Fruit fly (Drosophila melanogaster) whole organism, embryonic: ENCODE data around the gene CG42263.
A peak's percentile ranks its signal among the peaks of the same experiment; 100 is the strongest.

Experiments
- Aef1 ChIP-seq: fragments of 200-800 bp; sonication (Bioruptor generic); IDR thresholded peaks from 3 replicates; pipeline ENCODE4 v1.3.6; 2022; ENCODE audit warnings: missing biosample characterization, missing genetic modification characterization
- Awh ChIP-seq: fragments of 200-800 bp; sonication (Bioruptor generic); IDR thresholded peaks from 2 replicates; pipeline ENCODE4, ENCODE4 v1.3.6; 2022; ENCODE audit warnings: missing biosample characterization, missing genetic modification characterization
- BtbVII ChIP-seq: fragments of 200-800 bp; sonication (Bioruptor generic); optimal IDR thresholded peaks from 3 replicates; lab custom pipeline; 2017; ENCODE audit warnings: missing biosample characterization, mild to moderate bottlenecking, missing genetic modification characterization
- CG10267 ChIP-seq: fragments of 200-800 bp; sonication (Bioruptor generic); optimal IDR thresholded peaks from 2 replicates; lab custom pipeline; 2018; ENCODE audit warnings: missing biosample characterization, mild to moderate bottlenecking, missing genetic modification characterization, moderate library complexity
- CG10462 ChIP-seq: fragments of 200-800 bp; sonication (Bioruptor generic); optimal IDR thresholded peaks from 2 replicates; lab custom pipeline; 2016; ENCODE audit warnings: missing biosample characterization, missing genetic modification characterization
- CG10959 ChIP-seq: fragments of 200-800 bp; sonication (Bioruptor generic); IDR thresholded peaks from 2 replicates; pipeline ENCODE4 v1.3.6; 2022; ENCODE audit warnings: missing biosample characterization, missing genetic modification characterization
- CG12769 ChIP-seq: fragments of 200-800 bp; sonication (Bioruptor generic); optimal IDR thresholded peaks from 2 replicates; lab custom pipeline; 2019; ENCODE audit warnings: missing biosample characterization, mild to moderate bottlenecking, missing genetic modification characterization, moderate library complexity
- CG14014 ChIP-seq: fragments of 200-800 bp; sonication (Bioruptor generic); IDR thresholded peaks from 2 replicates; pipeline ENCODE4 v1.3.6; 2022; ENCODE audit warnings: missing biosample characterization, missing genetic modification characterization
- CG1603 ChIP-seq: fragments of 200-800 bp; sonication (Bioruptor generic); optimal IDR thresholded peaks from 2 replicates; lab custom pipeline; 2019; ENCODE audit warnings: missing biosample characterization, mild to moderate bottlenecking, missing genetic modification characterization, moderate library complexity
- CG2120 ChIP-seq: fragments of 200-800 bp; sonication (Bioruptor generic); optimal IDR thresholded peaks from 3 replicates; lab custom pipeline; 2016; ENCODE audit warnings: missing biosample characterization, missing genetic modification characterization
- CG33213 ChIP-seq: fragments of 200-800 bp; sonication (Bioruptor generic); optimal IDR thresholded peaks from 3 replicates; lab custom pipeline; 2016; ENCODE audit warnings: missing biosample characterization, missing genetic modification characterization
- CG4328 ChIP-seq: fragments of 200-800 bp; sonication (Bioruptor generic); optimal IDR thresholded peaks from 3 replicates; lab custom pipeline; 2017; ENCODE audit warnings: missing biosample characterization, missing genetic modification reagents, missing genetic modification characterization
- CG4730 ChIP-seq: fragments of 200-800 bp; sonication (Bioruptor generic); IDR thresholded peaks from 2 replicates; pipeline ENCODE4 v1.3.6; 2022; ENCODE audit warnings: missing biosample characterization, missing genetic modification characterization
- CG6791 ChIP-seq: fragments of 200-800 bp; sonication (Bioruptor generic); IDR thresholded peaks from 3 replicates; pipeline ENCODE4 v1.3.6; 2022; ENCODE audit warnings: missing biosample characterization, missing genetic modification characterization; ENCODE audit not compliant: partially characterized antibody
- CG8388 ChIP-seq: fragments of 200-800 bp; sonication (Bioruptor generic); optimal IDR thresholded peaks from 2 replicates; lab custom pipeline; 2019; ENCODE audit warnings: missing biosample characterization, mild to moderate bottlenecking, missing genetic modification characterization, moderate library complexity
- Camta ChIP-seq: fragments of 200-800 bp; sonication (Bioruptor generic); optimal IDR thresholded peaks from 2 replicates; lab custom pipeline; 2016; ENCODE audit warnings: missing biosample characterization, missing genetic modification characterization
- Drgx ChIP-seq: fragments of 200-800 bp; sonication (Bioruptor generic); IDR thresholded peaks from 2 replicates; pipeline ENCODE4 v1.3.6; 2022; ENCODE audit warnings: missing biosample characterization, missing genetic modification characterization
- Ets97D ChIP-seq: fragments of 200-800 bp; sonication (Bioruptor generic); optimal IDR thresholded peaks from 3 replicates; lab custom pipeline; 2016; ENCODE audit warnings: missing biosample characterization, missing genetic modification characterization
- Fer1 ChIP-seq: fragments of 200-800 bp; sonication (Bioruptor generic); optimal IDR thresholded peaks from 2 replicates; lab custom pipeline; 2017; ENCODE audit warnings: missing biosample characterization, mild to moderate bottlenecking, missing genetic modification characterization
- Fer2 ChIP-seq: fragments of 200-800 bp; sonication (Bioruptor generic); optimal IDR thresholded peaks from 2 replicates; lab custom pipeline; 2018; ENCODE audit warnings: missing biosample characterization, mild to moderate bottlenecking, missing genetic modification characterization, moderate library complexity
- Gug ChIP-seq: fragments of 200-800 bp; sonication (Bioruptor generic); IDR thresholded peaks from 4 replicates; pipeline ENCODE4 v1.3.6; 2022; ENCODE audit warnings: missing biosample characterization, missing genetic modification characterization
- H15 ChIP-seq: fragments of 200-800 bp; sonication (Bioruptor generic); IDR thresholded peaks from 3 replicates; pipeline ENCODE4 v1.3.6; 2022; ENCODE audit warnings: missing biosample characterization, missing genetic modification characterization
- Hmr ChIP-seq: fragments of 200-800 bp; sonication (Bioruptor generic); optimal IDR thresholded peaks from 3 replicates; lab custom pipeline; 2017; ENCODE audit warnings: mild to moderate bottlenecking, missing biosample characterization, missing genetic modification reagents, missing genetic modification characterization
- Nf-YC ChIP-seq: fragments of 200-800 bp; optimal IDR thresholded peaks from 3 replicates; lab custom pipeline; 2019; ENCODE audit warnings: missing biosample characterization, mild to moderate bottlenecking, missing genetic modification characterization, moderate library complexity
- PHDP ChIP-seq: fragments of 200-800 bp; sonication (Bioruptor generic); optimal IDR thresholded peaks from 3 replicates; lab custom pipeline; 2018; ENCODE audit warnings: missing biosample characterization, mild to moderate bottlenecking, missing genetic modification characterization, moderate library complexity
- Sry-β ChIP-seq: fragments of 200-800 bp; sonication (Bioruptor generic); optimal IDR thresholded peaks from 2 replicates; lab custom pipeline; 2018; ENCODE audit warnings: missing biosample characterization, mild to moderate bottlenecking, missing genetic modification characterization, moderate library complexity
- Sry-δ ChIP-seq: fragments of 200-800 bp; sonication (Bioruptor generic); optimal IDR thresholded peaks from 2 replicates; lab custom pipeline; 2016; ENCODE audit warnings: missing biosample characterization, missing genetic modification characterization
- Xbp1 ChIP-seq: fragments of 200-800 bp; sonication (Bioruptor generic); optimal IDR thresholded peaks from 3 replicates; lab custom pipeline; 2016; ENCODE audit warnings: missing biosample characterization, mild to moderate bottlenecking, missing genetic modification characterization
- al ChIP-seq: fragments of 200-800 bp; sonication (Bioruptor generic); IDR thresholded peaks from 2 replicates; pipeline ENCODE4 v1.3.6; 2022; ENCODE audit warnings: missing biosample characterization, missing genetic modification characterization
- az2 ChIP-seq: fragments of 200-800 bp; sonication (Bioruptor generic); optimal IDR thresholded peaks from 3 replicates; lab custom pipeline; 2016; ENCODE audit warnings: missing biosample characterization, missing genetic modification characterization
- bowl ChIP-seq: fragments of 200-800 bp; sonication (Bioruptor generic); IDR thresholded peaks from 2 replicates; pipeline ENCODE4 v1.3.6; 2022; ENCODE audit warnings: missing biosample characterization, missing genetic modification characterization
- cad ChIP-seq: fragments of >200 bp; optimal IDR thresholded peaks from 2 replicates; lab custom pipeline; 2017; ENCODE audit warnings: missing biosample characterization, missing genetic modification characterization
- crp ChIP-seq, 2 experiments: fragments of 200-800 bp; sonication (Bioruptor generic); optimal IDR thresholded peaks; 2 replicates in 1 of 2; 3 replicates in 1 of 2; lab custom pipeline; 2017; ENCODE audit warnings: missing biosample characterization in 2 of 2, missing genetic modification characterization in 2 of 2, mild to moderate bottlenecking in 1 of 2, moderate library complexity in 1 of 2
- da ChIP-seq: fragments of 200-800 bp; sonication (Bioruptor generic); optimal IDR thresholded peaks from 2 replicates; lab custom pipeline; 2016; ENCODE audit warnings: missing biosample characterization, missing genetic modification characterization
- dati ChIP-seq: fragments of 200-800 bp; sonication (Bioruptor generic); IDR thresholded peaks from 2 replicates; pipeline ENCODE4 v1.3.6; 2022; ENCODE audit warnings: missing biosample characterization, missing genetic modification characterization
- ftz-f1 ChIP-seq: fragments of 200-800 bp; sonication (Bioruptor generic); optimal IDR thresholded peaks from 2 replicates; lab custom pipeline; 2016; ENCODE audit warnings: missing biosample characterization, missing genetic modification characterization
- gt ChIP-seq: fragments of 200-800 bp; sonication (Bioruptor generic); IDR thresholded peaks from 2 replicates; pipeline ENCODE4 v1.3.6; 2022; ENCODE audit warnings: missing biosample characterization, missing genetic modification characterization
- hbn ChIP-seq: fragments of 200-800 bp; sonication (Bioruptor generic); IDR thresholded peaks from 2 replicates; pipeline ENCODE4 v1.3.6; 2022; ENCODE audit warnings: missing biosample characterization, missing genetic modification characterization; ENCODE audit not compliant: partially characterized antibody
- inv ChIP-seq: fragments of 200-800 bp; sonication (Bioruptor generic); IDR thresholded peaks from 2 replicates; pipeline ENCODE4 v1.3.6; 2022; ENCODE audit warnings: missing biosample characterization, missing genetic modification characterization; ENCODE audit not compliant: partially characterized antibody
- kay ChIP-seq: fragments of 200-800 bp; sonication (Bioruptor generic); optimal IDR thresholded peaks from 2 replicates; lab custom pipeline; 2016; ENCODE audit warnings: missing biosample characterization, missing genetic modification characterization
- nmo ChIP-seq: fragments of 200-800 bp; sonication (Bioruptor generic); optimal IDR thresholded peaks from 2 replicates; lab custom pipeline; 2018; ENCODE audit warnings: missing biosample characterization, mild to moderate bottlenecking, missing genetic modification characterization, moderate library complexity
- otp ChIP-seq: fragments of 200-800 bp; sonication (Bioruptor generic); IDR thresholded peaks from 3 replicates; pipeline ENCODE4, ENCODE4 v1.3.6; 2022; ENCODE audit warnings: missing biosample characterization, missing genetic modification characterization
- pum ChIP-seq: fragments of 200-800 bp; sonication (Bioruptor generic); optimal IDR thresholded peaks from 2 replicates; lab custom pipeline; 2016; ENCODE audit warnings: missing biosample characterization, missing genetic modification characterization
- ranshi ChIP-seq: fragments of 200-800 bp; sonication (Bioruptor generic); IDR thresholded peaks from 2 replicates; pipeline ENCODE4 v1.3.6; 2022; ENCODE audit warnings: missing biosample characterization, missing genetic modification characterization
- slou ChIP-seq: fragments of 200-800 bp; sonication (Bioruptor generic); optimal IDR thresholded peaks from 3 replicates; lab custom pipeline; 2016; ENCODE audit warnings: missing biosample characterization, missing genetic modification characterization
- stwl ChIP-seq: fragments of 200-800 bp; sonication (Bioruptor generic); optimal IDR thresholded peaks from 3 replicates; lab custom pipeline; 2018; ENCODE audit warnings: missing biosample characterization, mild to moderate bottlenecking, missing genetic modification characterization, moderate library complexity
- wor ChIP-seq: fragments of 200-800 bp; sonication (Bioruptor generic); IDR thresholded peaks from 2 replicates; pipeline ENCODE4 v1.3.6; 2022; ENCODE audit warnings: missing biosample characterization, missing genetic modification characterization
- yki ChIP-seq: fragments of >200 bp; optimal IDR thresholded peaks from 3 replicates; lab custom pipeline; 2018

The CG42263 gene

DNA sequence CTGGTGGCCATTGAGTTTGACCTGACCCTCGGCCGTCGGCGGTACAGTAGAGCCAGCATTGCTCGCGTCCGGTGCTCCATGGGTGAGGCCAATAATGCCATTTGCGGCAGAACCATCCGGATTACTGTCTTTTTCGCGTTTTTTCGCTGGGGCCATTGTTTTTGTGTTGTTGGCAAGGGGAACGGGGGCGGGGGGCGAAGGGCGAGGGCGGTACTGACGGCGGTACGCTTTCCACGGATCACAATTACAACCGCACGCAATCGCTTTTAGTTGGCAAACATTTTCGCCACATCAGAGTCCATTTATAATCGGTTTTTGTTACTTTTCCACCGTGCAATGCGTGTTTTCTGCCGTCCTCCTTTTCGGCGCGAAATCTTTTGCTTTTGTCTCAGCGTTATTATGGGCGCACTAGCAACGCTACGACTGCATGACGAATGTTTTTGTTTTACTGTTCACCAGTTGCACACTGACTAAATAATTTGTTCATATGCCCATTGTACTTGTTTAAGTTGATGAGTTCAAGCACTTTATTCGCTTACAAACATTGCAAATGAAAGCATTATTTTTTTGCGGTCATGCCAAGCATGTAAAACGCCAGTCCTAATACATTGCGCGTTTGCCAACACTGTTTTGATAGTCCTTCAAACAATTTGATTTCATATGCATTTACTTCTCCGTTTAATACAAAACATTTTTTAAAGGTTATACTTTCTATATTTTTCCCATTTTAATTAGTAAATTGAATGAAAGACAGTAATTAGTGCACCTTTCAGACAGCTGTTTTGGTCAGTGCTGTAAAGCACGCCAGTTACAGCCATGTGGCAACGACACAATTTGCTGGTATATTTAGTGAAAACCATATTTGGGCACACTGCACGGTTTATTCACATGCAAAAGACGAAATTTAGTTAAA is 32.5 kb downstream of the CG42263 start, which contains the start of gene Pfdn6 (continued):
- TF ChIP-seq gt (GFP tag; lab: Robert Waterston, UW) = peak; percentile 70
- peak; percentile 90 for TF ChIP-seq CG2120 (GFP tag; lab: Kevin White, UChicago)
- peak; percentile 55; the same call in 1 of the 2 replicates for TF ChIP-seq Drgx (GFP tag; lab: Robert Waterston, UW)
- TF ChIP-seq CG10267 (tag; lab: Kevin White, UChicago) = peak; percentile 99
- TF ChIP-seq Camta (GFP tag; lab: Kevin White, UChicago) = peak; percentile 48
- TF ChIP-seq Xbp1 (GFP tag; lab: Kevin White, UChicago) = peak; percentile 84
- TF ChIP-seq Ets97D (GFP tag; lab: Kevin White, UChicago) = peak; percentile 75
- peak; percentile 34 for TF ChIP-seq CG4328
- TF ChIP-seq CG33213 (GFP tag; lab: Kevin White, UChicago) = peak; percentile 64
- TF ChIP-seq kay = peak; percentile 50
- TF ChIP-seq crp (GFP tag; optimal IDR thresholded peaks at IDR 0.05; lab: Kevin White, UChicago) = peak; percentile 90 to 98
- TF ChIP-seq Fer1 (GFP tag; lab: Kevin White, UChicago) = peak; percentile 47
- TF ChIP-seq CG10959 (GFP tag; lab: Robert Waterston, UW) = 0 out of 2 replicates have a peak, but pooled peaks have one; percentile 60
- 0 out of 2 replicates have a peak, but pooled peaks have one; percentile 33 for TF ChIP-seq ranshi (GFP tag; lab: Robert Waterston, UW)
- TF ChIP-seq slou (GFP tag; lab: Kevin White, UChicago) = no peak
- peak; percentile 36 for TF ChIP-seq pum (GFP tag; lab: Kevin White, UChicago)
- peak; percentile 20 for TF ChIP-seq Sry-δ
- TF ChIP-seq Gug = no peak
- 0 out of 2 replicates have a peak, but pooled peaks have one; percentile 19 for TF ChIP-seq bowl (GFP tag; lab: Robert Waterston, UW)
- TF ChIP-seq nmo (GFP tag; lab: Kevin White, UChicago) = peak; percentile 91
- peak; percentile 57; the same call in 1 of the 3 replicates for TF ChIP-seq H15 (GFP tag; lab: Robert Waterston, UW)
- TF ChIP-seq wor = peak; percentile 87
- peak; percentile 35 for TF ChIP-seq BtbVII (GFP tag; lab: Kevin White, UChicago)
- TF ChIP-seq Awh (GFP tag; lab: Robert Waterston, UW) = peak; percentile 64; the same call in 1 of the 2 replicates
- no peak for TF ChIP-seq ftz-f1 (GFP tag; lab: Kevin White, UChicago)
- TF ChIP-seq Aef1 = peak; percentile 71
- TF ChIP-seq CG6791 (GFP tag; lab: Robert Waterston, UW) = peak; percentile 70; the same call in 1 of the 3 replicates
- peak; percentile 65; the same call in 1 of the 2 replicates for TF ChIP-seq CG14014 (GFP tag; lab: Robert Waterston, UW)
- TF ChIP-seq CG4730 (GFP tag; lab: Robert Waterston, UW) = peak; percentile 71
- TF ChIP-seq hbn (GFP tag; lab: Robert Waterston, UW) = no peak
- no peak for TF ChIP-seq CG12769 (tag; lab: Kevin White, UChicago)
- TF ChIP-seq dati (GFP tag; lab: Robert Waterston, UW) = 0 out of 2 replicates have a peak, but pooled peaks have one; percentile 39
- peak; percentile 68 for TF ChIP-seq da (GFP tag; lab: Kevin White, UChicago)
- TF ChIP-seq Hmr (GFP tag; lab: Kevin White, UChicago) = peak; percentile 75
- peak; percentile 85 for TF ChIP-seq PHDP
- TF ChIP-seq CG10462 = peak; percentile 40
- peak; percentile 68 for TF ChIP-seq Nf-YC (tag; lab: Kevin White, UChicago)
- TF ChIP-seq yki (lab: Kevin White, UChicago) = no peak
- peak; percentile 82 for TF ChIP-seq inv (GFP tag; lab: Robert Waterston, UW)
- peak; percentile 89 for TF ChIP-seq CG1603 (tag; lab: Kevin White, UChicago)
- peak; percentile 54; the same call in 1 of the 2 replicates for TF ChIP-seq al (GFP tag; lab: Robert Waterston, UW)
- TF ChIP-seq stwl = peak; percentile 86
- peak; percentile 5 for TF ChIP-seq Fer2 (tag; lab: Kevin White, UChicago)
- TF ChIP-seq cad (GFP tag; lab: Kevin White, UChicago) = no peak
- no peak for TF ChIP-seq Sry-β (GFP tag; lab: Kevin White, UChicago)
- peak; percentile 55; the same call in 1 of the 3 replicates for TF ChIP-seq otp (GFP tag; lab: Robert Waterston, UW)
- peak; percentile 64 for TF ChIP-seq az2 (GFP tag; lab: Kevin White, UChicago)
- TF ChIP-seq CG8388 = no peak
